Fruit fly (Drosophila melanogaster): ENCODE results near the gene CG9254.

CG9254 gene

DNA sequence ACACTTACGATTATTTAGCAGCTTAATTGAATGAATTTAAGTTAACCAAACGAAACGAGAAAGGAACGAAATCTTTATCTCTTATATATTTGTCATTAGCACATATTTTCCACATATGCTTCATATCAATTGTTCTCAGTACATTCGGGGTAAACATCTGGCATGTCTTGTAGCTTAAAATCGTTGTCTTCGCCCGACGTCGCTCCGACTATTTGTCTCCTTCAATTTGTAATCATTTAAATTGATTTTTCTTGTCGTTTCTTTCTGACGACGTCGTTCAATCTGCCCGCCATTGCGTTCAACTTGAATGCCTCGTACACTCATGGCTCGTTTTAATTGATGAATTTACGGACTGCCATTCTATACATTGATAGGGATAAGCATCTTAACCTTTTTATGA lies 27.0 kb downstream of the CG9254 start:
- TF ChIP-seq Dll (optimal IDR thresholded peaks at IDR 0.05) (no peak), psq (optimal IDR thresholded peaks at IDR 0.05) (no peak), CG8478 (optimal IDR thresholded peaks at IDR 0.05) (no peak), EcR (GFP tag; optimal IDR thresholded peaks at IDR 0.05) (no peak), usp (GFP tag; optimal IDR thresholded peaks at IDR 0.05) (no peak), pan (optimal IDR thresholded peaks at IDR 0.05) (no peak)

DNA sequence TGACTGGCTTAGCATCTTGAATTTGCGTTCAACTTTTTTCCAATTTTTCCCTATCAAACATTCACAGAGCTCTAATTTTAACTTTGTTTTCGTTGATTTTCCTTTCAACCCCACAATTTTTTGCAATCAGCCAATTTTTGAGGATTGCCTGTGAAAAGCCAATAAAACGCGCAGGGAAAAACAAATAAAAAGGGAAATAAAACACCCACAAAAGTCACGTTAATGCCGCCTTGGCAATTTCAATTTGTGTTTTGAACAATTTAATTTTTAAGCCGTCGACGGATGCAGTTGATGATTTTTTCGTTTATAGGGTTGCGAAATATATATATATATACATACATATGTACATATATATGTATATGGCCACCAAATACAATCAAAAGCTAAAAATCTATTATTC lies 28.0 kb downstream of the CG9254 start:
- no peak for TF ChIP-seq psq (optimal IDR thresholded peaks at IDR 0.05)
- no peak for TF ChIP-seq EcR (GFP tag; optimal IDR thresholded peaks at IDR 0.05)
- no peak for TF ChIP-seq usp (GFP tag; optimal IDR thresholded peaks at IDR 0.05)
- no peak for TF ChIP-seq CG8478 (optimal IDR thresholded peaks at IDR 0.05)
- TF ChIP-seq Dll (optimal IDR thresholded peaks at IDR 0.05), result no peak
- TF ChIP-seq pan (optimal IDR thresholded peaks at IDR 0.05), result no peak

DNA sequence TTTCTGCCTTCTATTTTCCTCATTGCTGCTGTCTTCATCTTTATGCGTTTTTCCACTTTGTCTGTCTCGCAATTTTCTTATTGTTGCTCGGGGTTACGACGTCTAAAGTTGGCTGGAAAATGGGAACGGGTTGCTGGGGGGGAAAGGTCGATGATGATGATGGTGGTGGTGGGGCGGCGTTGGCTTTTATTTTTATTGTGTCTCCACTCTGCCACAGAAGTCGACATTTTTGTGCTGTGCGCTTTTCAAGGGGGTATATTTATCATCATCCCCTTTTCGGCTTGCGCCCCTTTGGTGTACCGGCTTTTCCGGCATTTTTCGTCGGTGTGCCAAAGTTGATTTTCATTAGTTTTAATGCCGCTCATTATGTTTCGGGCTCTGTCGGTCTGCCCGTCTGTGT lies 41.6 kb downstream of the CG9254 start:
- TF ChIP-seq EcR (GFP tag; optimal IDR thresholded peaks at IDR 0.05) (no peak), pan (optimal IDR thresholded peaks at IDR 0.05) (no peak), psq (optimal IDR thresholded peaks at IDR 0.05) (no peak), CG8478 (optimal IDR thresholded peaks at IDR 0.05) (no peak), Dll (optimal IDR thresholded peaks at IDR 0.05) (no peak), usp (GFP tag; optimal IDR thresholded peaks at IDR 0.05) (no peak)

DNA sequence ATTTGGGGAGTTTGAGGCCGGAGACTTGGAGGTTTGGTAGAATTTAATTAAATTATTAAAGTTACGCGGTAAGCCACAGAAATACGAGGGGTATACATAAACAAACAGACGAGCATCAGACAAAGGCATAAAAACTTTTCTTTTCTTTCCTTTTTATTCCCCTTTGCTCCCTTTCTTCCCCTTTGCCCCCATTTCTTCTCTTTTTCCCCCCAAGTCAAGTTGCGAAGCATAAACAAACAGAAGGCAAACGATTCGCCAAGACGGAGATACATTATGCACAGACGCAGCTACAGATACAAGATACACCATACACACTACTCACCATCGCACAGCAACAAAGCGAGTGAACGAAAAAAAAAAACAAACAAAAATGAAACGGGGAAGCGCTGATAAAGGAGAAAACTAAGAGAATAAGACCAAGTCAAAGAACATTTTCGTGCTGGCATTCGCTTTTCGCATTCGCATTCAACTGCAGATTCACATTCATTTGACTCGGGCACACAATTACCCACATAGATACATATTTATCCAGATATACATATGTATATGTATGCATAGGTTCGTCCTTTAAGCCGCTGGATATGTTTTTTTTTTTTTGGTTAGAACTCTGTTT lies 42.3 kb downstream of the CG9254 start:
- TF ChIP-seq usp (GFP tag; optimal IDR thresholded peaks at IDR 0.05) (no peak), Dll (optimal IDR thresholded peaks at IDR 0.05) (no peak), CG8478 (optimal IDR thresholded peaks at IDR 0.05) (no peak), pan (optimal IDR thresholded peaks at IDR 0.05) (no peak), EcR (GFP tag; optimal IDR thresholded peaks at IDR 0.05) (no peak), psq (optimal IDR thresholded peaks at IDR 0.05) (no peak)

DNA sequence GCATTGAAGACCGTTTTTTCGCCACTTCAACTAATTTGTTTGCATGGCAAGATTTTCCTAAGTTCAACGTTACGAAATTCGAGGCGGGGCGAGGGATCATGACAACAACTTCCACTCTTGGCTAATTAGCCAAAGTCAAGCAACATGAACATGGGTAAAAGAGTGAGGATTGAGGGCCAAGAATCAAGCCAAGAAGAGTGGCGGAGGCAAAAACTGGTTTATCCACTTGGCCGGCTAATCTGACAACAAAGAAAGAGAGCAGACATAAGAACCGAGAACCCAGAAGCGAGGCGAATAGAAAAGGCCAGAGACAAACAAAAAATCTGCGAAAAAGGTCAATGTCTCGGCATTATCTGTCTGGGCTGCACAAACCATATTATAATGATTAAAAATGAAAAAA lies 44.3 kb downstream of the CG9254 start:
- no peak for TF ChIP-seq CG8478 (optimal IDR thresholded peaks at IDR 0.05)
- TF ChIP-seq usp (GFP tag; optimal IDR thresholded peaks at IDR 0.05), result no peak
- TF ChIP-seq Dll (optimal IDR thresholded peaks at IDR 0.05), result no peak
- TF ChIP-seq EcR (GFP tag; optimal IDR thresholded peaks at IDR 0.05), result no peak
- no peak for TF ChIP-seq pan (optimal IDR thresholded peaks at IDR 0.05)
- TF ChIP-seq psq (optimal IDR thresholded peaks at IDR 0.05), result no peak

DNA sequence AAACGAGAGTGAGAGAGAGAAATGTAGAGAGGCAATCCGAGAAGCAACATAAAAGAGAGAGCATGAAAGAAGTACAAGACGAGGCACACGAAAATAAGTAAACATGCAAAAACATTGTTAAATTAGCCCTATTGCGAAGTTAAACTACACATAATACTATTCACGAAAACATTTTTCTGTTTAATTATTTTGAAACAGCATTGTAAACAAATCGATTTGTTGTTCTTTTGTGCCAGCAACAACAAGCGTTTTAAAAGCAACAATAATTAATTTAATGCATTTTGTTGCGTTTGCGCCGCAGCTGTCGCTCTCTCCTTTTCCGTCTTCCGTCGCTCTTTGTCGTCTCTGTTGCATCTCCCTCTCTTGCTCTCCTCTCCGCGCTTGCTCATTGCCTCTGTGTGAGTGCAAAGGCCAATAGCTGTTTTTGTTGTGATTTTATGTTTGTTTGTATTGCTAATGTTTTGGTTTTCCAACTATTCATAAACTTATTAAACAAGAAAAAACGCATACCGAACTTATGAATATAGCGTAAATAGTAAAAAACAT lies 46.4 kb downstream of the CG9254 start:
- no peak for TF ChIP-seq usp (GFP tag; optimal IDR thresholded peaks at IDR 0.05)
- TF ChIP-seq EcR (GFP tag; optimal IDR thresholded peaks at IDR 0.05), result no peak
- TF ChIP-seq Dll (optimal IDR thresholded peaks at IDR 0.05), result no peak
- no peak for TF ChIP-seq pan (optimal IDR thresholded peaks at IDR 0.05)
- TF ChIP-seq psq (optimal IDR thresholded peaks at IDR 0.05), result no peak
- no peak for TF ChIP-seq CG8478 (optimal IDR thresholded peaks at IDR 0.05)

DNA sequence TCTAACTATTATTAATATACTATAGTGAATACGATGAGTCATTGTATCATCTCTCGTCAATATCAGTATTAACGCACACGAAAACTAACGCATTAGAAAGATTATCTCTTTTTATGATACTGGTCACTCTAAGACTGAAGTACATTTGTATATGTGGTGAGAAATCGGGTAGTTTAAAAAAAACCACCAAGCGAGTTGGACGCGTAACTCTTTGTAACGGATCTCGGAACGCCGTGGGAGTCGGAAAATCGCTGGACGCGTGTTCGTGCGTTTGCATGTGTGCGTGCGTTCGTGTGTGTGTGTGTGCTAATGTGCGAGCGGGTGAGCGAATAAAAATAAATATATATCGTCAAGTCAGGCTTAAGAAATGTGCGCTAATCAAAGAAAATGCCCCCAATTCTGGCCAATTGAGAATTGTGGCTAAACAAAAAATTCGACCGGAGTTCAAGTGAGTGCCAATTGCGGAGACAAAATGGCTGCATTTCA lies 47.0 kb downstream of the CG9254 start, which contains the start of gene kuz:
kuz (plus strand) TSS at position 167 of the 486 bp plus-strand sequence.
- TF ChIP-seq Dll (optimal IDR thresholded peaks at IDR 0.05) (no peak), CG8478 (optimal IDR thresholded peaks at IDR 0.05) (no peak), pan (optimal IDR thresholded peaks at IDR 0.05) (no peak), usp (GFP tag; optimal IDR thresholded peaks at IDR 0.05) (no peak), EcR (GFP tag; optimal IDR thresholded peaks at IDR 0.05) (no peak), psq (optimal IDR thresholded peaks at IDR 0.05) (no peak)

DNA sequence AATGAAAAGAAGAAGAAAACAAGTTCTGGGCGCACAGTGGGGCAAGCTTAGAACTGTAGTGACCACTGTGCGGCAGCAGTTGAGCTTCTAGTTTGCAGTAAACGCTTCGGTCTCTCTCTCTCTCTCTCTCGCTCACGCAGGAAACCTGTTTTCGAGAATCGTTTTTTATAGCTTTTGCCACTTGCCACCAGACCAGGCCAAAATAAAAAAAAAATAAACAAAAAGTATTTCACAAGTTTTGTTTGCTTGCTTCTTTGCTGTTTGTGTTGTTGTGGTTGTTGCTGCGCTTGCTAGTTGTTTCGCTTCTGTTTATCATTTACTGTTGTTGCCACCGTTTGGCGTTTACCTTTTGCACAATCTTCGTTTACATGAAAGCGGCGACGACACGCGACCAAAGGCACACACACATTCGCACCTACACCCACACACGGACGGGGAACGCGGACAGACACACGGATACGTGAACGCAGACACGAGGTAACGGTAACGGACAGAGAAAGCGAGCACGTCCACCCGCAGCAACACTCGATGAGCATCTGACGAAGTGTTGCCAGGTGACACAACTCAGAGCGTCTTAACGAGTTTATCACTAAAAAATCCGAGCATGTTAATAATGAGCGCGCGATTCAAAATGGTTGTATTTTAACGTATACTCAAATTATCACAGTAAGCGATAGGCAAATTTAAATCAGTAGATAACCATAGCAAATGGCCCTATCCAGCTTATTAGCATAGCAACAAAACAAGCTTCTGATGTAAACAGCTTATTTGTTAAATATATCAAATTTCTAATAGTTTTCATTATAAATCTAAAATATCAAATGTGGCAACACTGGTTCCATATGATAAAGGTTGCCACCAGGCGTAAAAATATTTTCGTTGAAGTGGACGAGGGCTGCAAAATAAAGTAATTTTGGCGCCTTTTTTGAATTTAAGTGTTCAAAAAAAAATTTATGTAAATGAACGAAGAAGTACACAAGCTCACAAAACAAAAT lies 47.9 kb downstream of the CG9254 start, which contains the start of gene B4:
B4 (minus strand) TSS at position 543 of the 995 bp plus-strand sequence.
- TF ChIP-seq pan (optimal IDR thresholded peaks at IDR 0.05), result no peak
- TF ChIP-seq CG8478 (optimal IDR thresholded peaks at IDR 0.05), result no peak
- TF ChIP-seq Dll (optimal IDR thresholded peaks at IDR 0.05), result no peak
- TF ChIP-seq EcR (GFP tag; optimal IDR thresholded peaks at IDR 0.05), result no peak
- TF ChIP-seq psq (optimal IDR thresholded peaks at IDR 0.05), result no peak
- no peak for TF ChIP-seq usp (GFP tag; optimal IDR thresholded peaks at IDR 0.05)

DNA sequence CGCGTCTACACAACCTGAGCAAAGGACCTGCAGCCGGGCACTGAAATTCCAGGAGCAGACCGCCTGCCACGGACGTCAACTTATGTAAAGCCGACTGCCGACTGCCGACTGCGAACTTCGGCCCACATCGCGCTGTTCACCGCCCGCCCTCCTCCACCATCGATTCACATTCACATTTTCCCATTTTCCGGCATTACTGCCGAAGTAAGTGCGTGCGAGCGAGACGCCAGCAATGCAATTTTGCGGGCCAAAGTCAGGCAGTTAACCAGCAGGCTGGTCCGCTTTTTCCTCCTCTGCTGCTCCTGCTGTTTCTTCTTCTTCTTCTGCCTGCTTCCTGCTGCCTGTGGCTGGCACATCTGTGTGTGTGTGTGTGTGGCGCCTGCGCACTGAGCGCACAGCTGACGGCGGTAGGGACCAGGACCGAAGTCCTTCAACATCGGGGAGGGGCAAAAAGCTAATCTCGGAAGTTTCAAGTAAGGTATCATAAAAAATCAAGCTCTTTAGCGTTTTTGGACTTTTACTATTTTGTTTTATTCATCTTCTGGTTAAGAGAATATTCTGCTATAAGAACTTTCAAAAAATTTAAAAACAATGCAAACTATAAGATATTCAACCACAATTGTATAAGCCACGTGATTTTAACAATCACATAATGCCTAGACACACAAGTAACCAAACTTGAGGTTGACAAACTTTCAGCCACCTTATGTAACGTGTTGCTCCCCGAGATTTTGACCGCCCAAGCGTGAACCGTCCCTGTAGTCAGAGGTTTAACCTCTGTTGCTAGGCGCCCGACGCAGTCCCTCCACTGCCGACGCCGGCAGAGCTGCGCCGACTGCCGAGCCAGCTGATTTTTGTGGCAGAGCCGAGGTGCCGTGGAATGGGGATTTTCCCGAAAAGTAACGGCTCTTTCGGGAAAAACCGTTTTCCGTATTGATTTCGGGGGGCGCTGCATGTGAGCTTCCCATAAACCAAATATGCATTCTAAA lies 49.0 kb downstream of the CG9254 start:
- no peak for TF ChIP-seq Dll (optimal IDR thresholded peaks at IDR 0.05)
- TF ChIP-seq pan (optimal IDR thresholded peaks at IDR 0.05), result no peak
- TF ChIP-seq usp (GFP tag; optimal IDR thresholded peaks at IDR 0.05), result no peak
- TF ChIP-seq EcR (GFP tag; optimal IDR thresholded peaks at IDR 0.05), result no peak
- no peak for TF ChIP-seq CG8478 (optimal IDR thresholded peaks at IDR 0.05)
- TF ChIP-seq psq (optimal IDR thresholded peaks at IDR 0.05), result no peak

DNA sequence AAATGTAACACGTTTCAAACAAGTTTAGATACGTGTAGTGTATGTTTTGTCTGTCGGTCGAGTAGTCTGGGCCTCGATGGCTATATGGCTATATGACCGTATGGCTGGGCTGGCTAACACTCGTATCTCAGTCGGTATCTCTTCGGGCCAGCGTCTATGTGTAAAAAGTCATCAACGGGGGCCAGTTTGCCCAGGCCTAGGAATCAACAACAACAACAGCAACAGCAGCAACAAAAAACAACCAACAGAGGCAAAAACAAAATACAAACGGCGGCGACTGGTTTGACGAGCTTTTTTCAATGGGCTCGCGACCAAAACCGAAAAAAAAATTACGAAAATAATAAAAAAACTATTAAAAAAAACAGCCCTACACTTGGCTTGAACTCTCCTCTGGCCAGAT lies 51.3 kb downstream of the CG9254 start:
- TF ChIP-seq psq (optimal IDR thresholded peaks at IDR 0.05) (no peak), EcR (GFP tag; optimal IDR thresholded peaks at IDR 0.05) (no peak), CG8478 (optimal IDR thresholded peaks at IDR 0.05) (no peak), usp (GFP tag; optimal IDR thresholded peaks at IDR 0.05) (no peak), pan (optimal IDR thresholded peaks at IDR 0.05) (no peak), Dll (optimal IDR thresholded peaks at IDR 0.05) (no peak)
